Worm (Caenorhabditis elegans) whole organism, L4 larva: Measurements from ENCODE around the gene C03G5.14.

Source experiments
- D1046.2 ChIP-seq: fragments of 200-800 bp; sonication (Bioruptor generic); IDR thresholded peaks from 2 replicates; pipeline ENCODE4 v1.3.6; 2022; ENCODE audit warnings: missing genetic modification characterization, missing compliant biosample characterization
- R02D3.7 ChIP-seq: fragments of 150-350 bp; sonication (generic microtip); optimal IDR thresholded peaks from 3 replicates; lab custom pipeline; 2014; ENCODE audit warnings: missing biosample characterization, missing genetic modification characterization
- T20F7.1 ChIP-seq: fragments of 200-800 bp; sonication (Bioruptor generic); optimal IDR thresholded peaks from 2 replicates; lab custom pipeline; 2018; ENCODE audit warnings: mild to moderate bottlenecking, missing genetic modification characterization, missing compliant biosample characterization
- T26A8.4 ChIP-seq: fragments of 200-800 bp; sonication (Bioruptor generic); IDR thresholded peaks from 2 replicates; pipeline ENCODE4 v1.3.6; 2022; ENCODE audit warnings: missing genetic modification characterization, missing compliant biosample characterization
- ZK337.2 ChIP-seq: fragments of 200-800 bp; sonication (Bioruptor generic); IDR thresholded peaks from 2 replicates; pipeline ENCODE4 v1.3.6; 2022; ENCODE audit warnings: missing genetic modification reagents, missing genetic modification characterization, missing compliant biosample characterization
- aha-1 ChIP-seq: fragments of 150-350 bp; peaks from one replicate; lab custom pipeline; 2014; ENCODE audit warnings: missing biosample characterization, missing genetic modification characterization
- ama-1 ChIP-seq: fragments of 150-350 bp; optimal IDR thresholded peaks from 2 replicates; lab custom pipeline; 2014; ENCODE audit warnings: inconsistent platforms, mixed read lengths
- ceh-20 ChIP-seq: fragments of 200-800 bp; sonication (Bioruptor generic); IDR thresholded peaks from 2 replicates; pipeline ENCODE4 v1.3.6; 2022; ENCODE audit warnings: missing genetic modification reagents, missing genetic modification characterization, missing compliant biosample characterization
- cey-2 ChIP-seq: sonication (generic microtip); optimal IDR thresholded peaks from 3 replicates; lab custom pipeline; 2017; ENCODE audit warnings: missing genetic modification characterization, mild to moderate bottlenecking, missing compliant biosample characterization, antibody characterized with exemption, borderline replicate concordance; ENCODE audit not compliant: insufficient read depth
- daf-16 ChIP-seq, 3 experiments: sonication (generic microtip); optimal IDR thresholded peaks; 2 replicates each; lab custom pipeline; 2016 to 2017; ENCODE audit warnings: missing genetic modification characterization in 3 of 3, missing genetic modification reagents in 3 of 3, mild to moderate bottlenecking in 2 of 3, missing compliant biosample characterization in 2 of 3, missing biosample characterization in 1 of 3, moderate library complexity in 1 of 3
- dmd-6 ChIP-seq: fragments of 200-800 bp; sonication (Bioruptor generic); IDR thresholded peaks from 2 replicates; pipeline ENCODE4 v1.3.6; 2022; ENCODE audit warnings: missing genetic modification reagents, missing genetic modification characterization, missing compliant biosample characterization
- dmd-9 ChIP-seq: fragments of 200-800 bp; sonication (Bioruptor generic); IDR thresholded peaks from 2 replicates; pipeline ENCODE4 v1.3.6; 2022; ENCODE audit warnings: missing genetic modification reagents, missing genetic modification characterization, missing compliant biosample characterization
- dve-1 ChIP-seq: sonication (generic microtip); optimal IDR thresholded peaks from 2 replicates; lab custom pipeline; 2017; ENCODE audit warnings: antibody characterized with exemption, mild to moderate bottlenecking, missing genetic modification characterization, missing compliant biosample characterization; ENCODE audit not compliant: insufficient read depth
- hif-1 ChIP-seq, 2 experiments: sonication (generic microtip); optimal IDR thresholded peaks; 2 replicates each; lab custom pipeline; 2016 to 2017; ENCODE audit warnings: missing compliant biosample characterization in 2 of 2, missing genetic modification characterization in 2 of 2, missing genetic modification reagents in 2 of 2, missing genotype in 2 of 2, mild to moderate bottlenecking in 1 of 2
- hlh-11 ChIP-seq: fragments of 200-800 bp; sonication (Bioruptor generic); optimal IDR thresholded peaks from 2 replicates; lab custom pipeline; 2018; ENCODE audit warnings: mild to moderate bottlenecking, missing genetic modification characterization, missing compliant biosample characterization
- hlh-30 ChIP-seq: sonication (generic microtip); optimal IDR thresholded peaks from 2 replicates; lab custom pipeline; 2017; ENCODE audit warnings: antibody characterized with exemption, mild to moderate bottlenecking, missing genetic modification characterization, missing compliant biosample characterization; ENCODE audit not compliant: insufficient read depth
- jun-1 ChIP-seq: fragments of 150-350 bp; optimal IDR thresholded peaks from 2 replicates; lab custom pipeline; 2014; ENCODE audit warnings: missing biosample characterization, missing genetic modification reagents, missing genetic modification characterization
- lin-1 ChIP-seq: fragments of 200-800 bp; sonication (Bioruptor generic); IDR thresholded peaks from 2 replicates; pipeline ENCODE4 v1.3.6; 2022; ENCODE audit warnings: missing genetic modification reagents, missing genetic modification characterization, missing compliant biosample characterization
- lin-29 ChIP-seq: fragments of 200-800 bp; sonication (Bioruptor generic); IDR thresholded peaks from 2 replicates; pipeline ENCODE4 v1.3.6; 2022; ENCODE audit warnings: missing genetic modification reagents, missing genetic modification characterization, missing compliant biosample characterization
- lin-38 ChIP-seq: fragments of 200-800 bp; sonication (Bioruptor generic); IDR thresholded peaks from 2 replicates; pipeline ENCODE4 v1.3.6; 2022; ENCODE audit warnings: missing genetic modification reagents, missing genetic modification characterization, missing compliant biosample characterization
- lir-3 ChIP-seq: sonication (generic microtip); optimal IDR thresholded peaks from 2 replicates; lab custom pipeline; 2016; ENCODE audit warnings: mild to moderate bottlenecking, missing genetic modification characterization, missing compliant biosample characterization
- lsy-2 ChIP-seq, 2 experiments: fragments of 150-350 bp in 1 of 2; sonication (generic microtip) in 1 of 2; optimal IDR thresholded peaks; 2 replicates each; lab custom pipeline; 2014 to 2017; ENCODE audit warnings: missing biosample characterization in 2 of 2, missing genetic modification characterization in 2 of 2
- mdt-29 ChIP-seq: fragments of 200-800 bp; sonication (Bioruptor generic); IDR thresholded peaks from 2 replicates; pipeline ENCODE4 v1.3.6; 2022; ENCODE audit warnings: missing genetic modification reagents, missing genetic modification characterization, missing compliant biosample characterization
- mep-1 ChIP-seq: fragments of 150-350 bp; sonication (generic microtip); optimal IDR thresholded peaks from 3 replicates; lab custom pipeline; 2014; ENCODE audit warnings: missing biosample characterization, missing genetic modification characterization
- mes-2 ChIP-seq: sonication (generic microtip); optimal IDR thresholded peaks from 2 replicates; lab custom pipeline; 2016; ENCODE audit warnings: missing genotype, mild to moderate bottlenecking, missing genetic modification characterization, missing compliant biosample characterization; ENCODE audit not compliant: poor library complexity, severe bottlenecking
- nhr-10 ChIP-seq: fragments of 150-350 bp; optimal IDR thresholded peaks from 2 replicates; lab custom pipeline; 2014; ENCODE audit warnings: missing biosample characterization, missing genetic modification characterization
- nhr-102 ChIP-seq: sonication (generic microtip); optimal IDR thresholded peaks from 2 replicates; lab custom pipeline; 2016; ENCODE audit warnings: mild to moderate bottlenecking, missing genetic modification characterization, moderate library complexity, missing compliant biosample characterization
- nhr-237 ChIP-seq: sonication (generic microtip); optimal IDR thresholded peaks from 2 replicates; lab custom pipeline; 2017; ENCODE audit warnings: missing biosample characterization, missing genetic modification characterization
- nhr-28 ChIP-seq: fragments of 150-350 bp; optimal IDR thresholded peaks from 2 replicates; lab custom pipeline; 2014; ENCODE audit warnings: missing biosample characterization, missing genetic modification characterization
- nhr-41 ChIP-seq: fragments of 200-800 bp; sonication (Bioruptor generic); IDR thresholded peaks from 2 replicates; pipeline ENCODE4 v1.3.6; 2022; ENCODE audit warnings: missing genetic modification reagents, missing genetic modification characterization, missing compliant biosample characterization
- nhr-48 ChIP-seq: sonication (generic microtip); optimal IDR thresholded peaks from 2 replicates; lab custom pipeline; 2016; ENCODE audit warnings: mild to moderate bottlenecking, missing genetic modification characterization, missing compliant biosample characterization
- nhr-6 ChIP-seq: fragments of 150-350 bp; optimal IDR thresholded peaks from 2 replicates; lab custom pipeline; 2014; ENCODE audit warnings: missing biosample characterization, missing genetic modification characterization
- nhr-77 ChIP-seq: fragments of 150-350 bp; optimal IDR thresholded peaks from 2 replicates; lab custom pipeline; 2014; ENCODE audit warnings: missing biosample characterization, missing genetic modification characterization
- pha-4 ChIP-seq, 2 experiments: fragments of 150-350 bp in 1 of 2; fragments of 200-800 bp in 1 of 2; sonication (Bioruptor generic) in 1 of 2; IDR thresholded peaks in 1 of 2; optimal IDR thresholded peaks in 1 of 2; 2 replicates each; pipeline versions ENCODE4 v1.3.6 to Lab custom; 2014 to 2022; ENCODE audit warnings: missing genetic modification characterization in 2 of 2, missing genetic modification reagents in 2 of 2, missing biosample characterization in 1 of 2, missing compliant biosample characterization in 1 of 2
- php-3 ChIP-seq: fragments of 200-800 bp; sonication (Bioruptor generic); IDR thresholded peaks from 2 replicates; pipeline ENCODE4 v1.3.6; 2022; ENCODE audit warnings: missing genetic modification reagents, missing genetic modification characterization, missing compliant biosample characterization
- pqm-1 ChIP-seq: sonication (generic microtip); optimal IDR thresholded peaks from 2 replicates; lab custom pipeline; 2017; ENCODE audit warnings: missing biosample characterization, missing genetic modification characterization
- rbr-2 ChIP-seq: sonication (generic microtip); optimal IDR thresholded peaks from 2 replicates; lab custom pipeline; 2016; ENCODE audit warnings: missing genotype, missing genetic modification characterization, missing compliant biosample characterization
- saeg-2 ChIP-seq: fragments of 200-800 bp; sonication (Bioruptor generic); IDR thresholded peaks from 2 replicates; pipeline ENCODE4 v1.3.6; 2022; ENCODE audit warnings: missing genetic modification reagents, missing genetic modification characterization, missing compliant biosample characterization
- sdz-12 ChIP-seq: fragments of 200-800 bp; sonication (Bioruptor generic); optimal IDR thresholded peaks from 2 replicates; lab custom pipeline; 2018; ENCODE audit warnings: mild to moderate bottlenecking, missing genetic modification characterization, missing compliant biosample characterization
- skn-1 ChIP-seq: fragments of 150-350 bp; optimal IDR thresholded peaks from 2 replicates; lab custom pipeline; 2014; ENCODE audit warnings: missing biosample characterization, missing genetic modification characterization
- spr-3 ChIP-seq: fragments of 200-800 bp; sonication (Bioruptor generic); optimal IDR thresholded peaks from 2 replicates; lab custom pipeline; 2018; ENCODE audit warnings: mild to moderate bottlenecking, missing genetic modification characterization, missing compliant biosample characterization
- tag-97 ChIP-seq: fragments of 200-800 bp; sonication (Bioruptor generic); IDR thresholded peaks from 2 replicates; pipeline ENCODE4 v1.3.6; 2022; ENCODE audit warnings: missing genetic modification characterization, missing compliant biosample characterization
- tra-1 ChIP-seq: fragments of 200-800 bp; sonication (Bioruptor generic); IDR thresholded peaks from 2 replicates; pipeline ENCODE4 v1.3.6; 2022; ENCODE audit warnings: missing genetic modification reagents, missing genetic modification characterization, missing compliant biosample characterization
- unc-130 ChIP-seq: sonication (generic microtip); optimal IDR thresholded peaks from 2 replicates; lab custom pipeline; 2016; ENCODE audit warnings: missing genetic modification reagents, missing genetic modification characterization, missing compliant biosample characterization
- unc-62 ChIP-seq, 3 experiments: fragments of 150-350 bp in 1 of 3; sonication (generic microtip); optimal IDR thresholded peaks in 2 of 3; peaks in 1 of 3; 1 replicate in 1 of 3; 2 replicates in 2 of 3; lab custom pipeline; 2014 to 2017; ENCODE audit warnings: missing biosample characterization in 3 of 3, missing genetic modification characterization in 3 of 3, missing genetic modification reagents in 3 of 3, missing genotype in 1 of 3
- zip-11 ChIP-seq: fragments of 200-800 bp; sonication (Bioruptor generic); IDR thresholded peaks from 2 replicates; pipeline ENCODE4 v1.3.6; 2022; ENCODE audit warnings: missing genetic modification characterization, missing compliant biosample characterization
- ztf-7 ChIP-seq: fragments of 150-350 bp; optimal IDR thresholded peaks from 2 replicates; lab custom pipeline; 2014; ENCODE audit warnings: missing biosample characterization, missing genetic modification characterization

Gene C03G5.14

DNA sequence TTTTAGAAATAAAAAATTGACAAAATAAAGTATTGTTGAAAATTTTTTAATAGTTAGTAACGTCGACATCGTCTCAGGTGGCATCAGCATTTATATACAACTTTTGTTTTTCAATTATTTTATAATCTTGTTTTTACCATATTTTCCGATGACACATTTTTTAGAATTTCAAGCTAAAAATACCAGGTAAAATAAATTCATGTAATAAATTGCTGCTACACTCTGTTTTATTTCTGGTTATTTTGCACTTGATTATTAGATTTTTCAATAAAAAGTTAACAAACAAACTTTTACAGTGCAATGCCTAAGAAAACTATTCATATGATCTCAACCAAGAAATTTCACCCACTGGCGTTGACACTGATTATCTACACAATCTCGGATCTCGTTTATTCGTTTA is at the start of gene C03G5.14:
C03G5.14 (plus strand) TSS at position 301 of the 400 bp plus-strand sequence.
- TF ChIP-seq tag-97 (GFP tag; lab: Robert Waterston, UW) (no peak), hlh-11 (tag; lab: Kevin White, UChicago) (no peak), cey-2 (tag; lab: Kevin White, UChicago) (no peak), D1046.2 (no peak), dve-1 (no peak), php-3 (no peak), unc-62 (GFP tag; optimal IDR thresholded peaks at IDR 0.05 in 1 of 2; lab: Kevin White, UChicago) (no peak), unc-62 (tag; optimal IDR thresholded peaks at IDR 0.05; lab: Kevin White, UChicago) (no peak), lin-38 (GFP tag; lab: Robert Waterston, UW) (no peak), lin-29 (GFP tag; lab: Robert Waterston, UW) (no peak), ama-1 (no peak), nhr-237 (no peak)

- TF ChIP-seq zip-11 (GFP tag; lab: Robert Waterston, UW) (no peak), unc-130 (no peak), dmd-9 (GFP tag; lab: Robert Waterston, UW) (no peak), pha-4 (GFP tag; IDR thresholded peaks at IDR 0.05; lab: Robert Waterston, UW) (peak; percentile 55), pha-4 (tag; optimal IDR thresholded peaks at IDR 0.05; lab: Kevin White, UChicago) (no peak), aha-1 (peak; percentile 90), tra-1 (GFP tag; lab: Robert Waterston, UW) (peak; percentile 67; the same call in 1 of the 2 replicates), dve-1 (peak; percentile 97), pqm-1 (tag; lab: Kevin White, UChicago) (peak; percentile 98), R02D3.7 (tag; lab: Kevin White, UChicago) (no peak), lir-3 (tag; lab: Kevin White, UChicago) (no peak), T20F7.1 (GFP tag; lab: Kevin White, UChicago) (peak; percentile 60), nhr-28 (tag; lab: Kevin White, UChicago) (peak; percentile 87), nhr-6 (peak; percentile 67), hlh-30 (tag; lab: Kevin White, UChicago) (peak; percentile 61), nhr-48 (peak; percentile 83), mdt-29 (0 out of 2 replicates have a peak, but pooled peaks have one; percentile 38), sdz-12 (no peak), mep-1 (tag; lab: Kevin White, UChicago) (peak; percentile 79), nhr-102 (tag; lab: Kevin White, UChicago) (peak; percentile 85), jun-1 (no peak), nhr-10 (tag; lab: Kevin White, UChicago) (peak; percentile 63), ztf-7 (tag; lab: Kevin White, UChicago) (peak; percentile 76), mes-2 (tag; lab: Kevin White, UChicago) (peak; percentile 7), spr-3 (GFP tag; lab: Kevin White, UChicago) (no peak), lsy-2 (tag; optimal IDR thresholded peaks at IDR 0.05; lab: Kevin White, UChicago) (peak in 1 of 2 experiments; percentile 45), rbr-2 (tag; lab: Kevin White, UChicago) (no peak), lin-1 (peak; percentile 79; the same call in 1 of the 2 replicates), nhr-41 (peak; percentile 47; the same call in 1 of the 2 replicates), daf-16 (GFP tag; optimal IDR thresholded peaks at IDR 0.05; lab: Kevin White, UChicago) (peak in 1 of 2 experiments; percentile 19), daf-16 (tag; optimal IDR thresholded peaks at IDR 0.05; lab: Kevin White, UChicago) (peak; percentile 96), ceh-20 (GFP tag; lab: Robert Waterston, UW) (no peak), skn-1 (tag; lab: Kevin White, UChicago) (no peak), ZK337.2 (GFP tag; lab: Robert Waterston, UW) (no peak), dmd-6 (GFP tag; lab: Robert Waterston, UW) (peak; percentile 97), hlh-11 (tag; lab: Kevin White, UChicago) (peak; percentile 89), php-3 (peak; percentile 89), saeg-2 (GFP tag; lab: Robert Waterston, UW) (no peak), T26A8.4 (no peak), hif-1 (tag; optimal IDR thresholded peaks at IDR 0.05; lab: Kevin White, UChicago) (peak in 1 of 2 experiments; percentile 79), nhr-77 (tag; lab: Kevin White, UChicago) (peak; percentile 94)
- TF ChIP-seq, all 104 proteins: peak for 25
Observed at ce11 chrX:8473468-8473867, 48.2 kb upstream of the C03G5.14 start.
